Worm (Caenorhabditis elegans) whole organism, L4 larva: ENCODE results near the gene srd-47.

Experiments used
- F10B5.3 ChIP-seq: sonication (generic microtip); optimal IDR thresholded peaks from 2 replicates; lab custom pipeline; 2016; ENCODE audit warnings: mild to moderate bottlenecking, missing genetic modification characterization, missing compliant biosample characterization
- F49E8.2 ChIP-seq: sonication (generic microtip); optimal IDR thresholded peaks from 2 replicates; lab custom pipeline; 2016; ENCODE audit warnings: missing compliant biosample characterization, mild to moderate bottlenecking, missing genetic modification characterization, borderline replicate concordance
- R02D3.7 ChIP-seq: fragments of 150-350 bp; sonication (generic microtip); optimal IDR thresholded peaks from 3 replicates; lab custom pipeline; 2014; ENCODE audit warnings: missing biosample characterization, missing genetic modification characterization
- ZK546.5 ChIP-seq, 2 experiments: sonication (generic microtip); optimal IDR thresholded peaks; 2 replicates each; lab custom pipeline; 2017; ENCODE audit warnings: missing biosample characterization in 2 of 2, missing genetic modification characterization in 2 of 2
- aha-1 ChIP-seq: fragments of 150-350 bp; peaks from one replicate; lab custom pipeline; 2014; ENCODE audit warnings: missing biosample characterization, missing genetic modification characterization
- arid-1 ChIP-seq: fragments of 200-800 bp; sonication (Bioruptor generic); conservative IDR thresholded peaks from 2 replicates; pipeline ENCODE4 v1.3.6; 2022; ENCODE audit warnings: missing genetic modification reagents, missing genetic modification characterization, missing compliant biosample characterization
- ceh-28 ChIP-seq: fragments of 150-350 bp; optimal IDR thresholded peaks from 2 replicates; lab custom pipeline; 2014; ENCODE audit warnings: missing biosample characterization, missing genetic modification reagents, missing genetic modification characterization
- ceh-44 ChIP-seq: fragments of 200-800 bp; sonication (Bioruptor generic); IDR thresholded peaks from 2 replicates; pipeline ENCODE4 v1.3.6; 2022; ENCODE audit warnings: missing genetic modification reagents, missing genetic modification characterization, missing compliant biosample characterization
- ceh-82 ChIP-seq: sonication (generic microtip); optimal IDR thresholded peaks from 2 replicates; lab custom pipeline; 2017; ENCODE audit warnings: missing biosample characterization, missing genetic modification characterization
- ctbp-1 ChIP-seq: fragments of 200-800 bp; sonication (Bioruptor generic); IDR thresholded peaks from 2 replicates; pipeline ENCODE4 v1.3.6; 2022; ENCODE audit warnings: missing genetic modification reagents, missing genetic modification characterization, missing compliant biosample characterization
- daf-19 ChIP-seq: fragments of 200-800 bp; sonication (Bioruptor generic); conservative IDR thresholded peaks from 2 replicates; pipeline ENCODE4 v1.3.6; 2022; ENCODE audit warnings: missing genetic modification characterization, missing compliant biosample characterization
- daf-8 ChIP-seq: fragments of 200-800 bp; sonication (Bioruptor generic); IDR thresholded peaks from 2 replicates; pipeline ENCODE4 v1.3.6; 2022; ENCODE audit warnings: missing genetic modification characterization, missing compliant biosample characterization
- dpl-1 ChIP-seq: fragments of 150-350 bp; optimal IDR thresholded peaks from 2 replicates; lab custom pipeline; 2014; ENCODE audit warnings: missing biosample characterization, missing genetic modification reagents, missing genetic modification characterization
- egl-43 ChIP-seq: fragments of 200-800 bp; sonication (Bioruptor generic); IDR thresholded peaks from 2 replicates; pipeline ENCODE4 v1.3.6; 2022; ENCODE audit warnings: missing genetic modification reagents, missing genetic modification characterization, missing compliant biosample characterization
- hif-1 ChIP-seq, 2 experiments: sonication (generic microtip); optimal IDR thresholded peaks; 2 replicates each; lab custom pipeline; 2016 to 2017; ENCODE audit warnings: missing compliant biosample characterization in 2 of 2, missing genetic modification characterization in 2 of 2, missing genetic modification reagents in 2 of 2, missing genotype in 2 of 2, mild to moderate bottlenecking in 1 of 2
- hlh-11 ChIP-seq: fragments of 200-800 bp; sonication (Bioruptor generic); optimal IDR thresholded peaks from 2 replicates; lab custom pipeline; 2018; ENCODE audit warnings: mild to moderate bottlenecking, missing genetic modification characterization, missing compliant biosample characterization
- hmg-1.1 ChIP-seq: fragments of 200-800 bp; sonication (Bioruptor generic); IDR thresholded peaks from 2 replicates; pipeline ENCODE4 v1.3.6; 2022; ENCODE audit warnings: missing genetic modification reagents, missing genetic modification characterization, missing compliant biosample characterization
- jun-1 ChIP-seq: fragments of 150-350 bp; optimal IDR thresholded peaks from 2 replicates; lab custom pipeline; 2014; ENCODE audit warnings: missing biosample characterization, missing genetic modification reagents, missing genetic modification characterization
- lin-15B ChIP-seq: fragments of 150-350 bp; sonication (generic microtip); optimal IDR thresholded peaks from 3 replicates; lab custom pipeline; 2014; ENCODE audit warnings: missing biosample characterization, missing genetic modification characterization
- lin-29 ChIP-seq: fragments of 200-800 bp; sonication (Bioruptor generic); IDR thresholded peaks from 2 replicates; pipeline ENCODE4 v1.3.6; 2022; ENCODE audit warnings: missing genetic modification reagents, missing genetic modification characterization, missing compliant biosample characterization
- lin-39 ChIP-seq: fragments of 150-350 bp; optimal IDR thresholded peaks from 2 replicates; lab custom pipeline; 2014; ENCODE audit warnings: missing biosample characterization, missing genetic modification reagents, missing genetic modification characterization
- lir-3 ChIP-seq: sonication (generic microtip); optimal IDR thresholded peaks from 2 replicates; lab custom pipeline; 2016; ENCODE audit warnings: mild to moderate bottlenecking, missing genetic modification characterization, missing compliant biosample characterization
- lsy-2 ChIP-seq, 2 experiments: fragments of 150-350 bp in 1 of 2; sonication (generic microtip) in 1 of 2; optimal IDR thresholded peaks; 2 replicates each; lab custom pipeline; 2014 to 2017; ENCODE audit warnings: missing biosample characterization in 2 of 2, missing genetic modification characterization in 2 of 2
- madf-5 ChIP-seq, 2 experiments: fragments of 200-800 bp; sonication (Bioruptor generic); IDR thresholded peaks; 2 replicates each; pipeline ENCODE4 v1.3.6; 2022; ENCODE audit warnings: missing compliant biosample characterization in 2 of 2, missing genetic modification characterization in 2 of 2
- mxl-3 ChIP-seq: fragments of 200-800 bp; sonication (Bioruptor generic); optimal IDR thresholded peaks from 2 replicates; lab custom pipeline; 2018; ENCODE audit warnings: mild to moderate bottlenecking, missing genetic modification characterization, missing compliant biosample characterization
- nhr-102 ChIP-seq: sonication (generic microtip); optimal IDR thresholded peaks from 2 replicates; lab custom pipeline; 2016; ENCODE audit warnings: mild to moderate bottlenecking, missing genetic modification characterization, moderate library complexity, missing compliant biosample characterization
- nhr-25 ChIP-seq: sonication (generic microtip); optimal IDR thresholded peaks from 2 replicates; lab custom pipeline; 2017; ENCODE audit warnings: missing genetic modification characterization, mild to moderate bottlenecking, missing compliant biosample characterization, antibody characterized with exemption, moderate library complexity, borderline replicate concordance; ENCODE audit not compliant: insufficient read depth
- nhr-28 ChIP-seq: fragments of 150-350 bp; optimal IDR thresholded peaks from 2 replicates; lab custom pipeline; 2014; ENCODE audit warnings: missing biosample characterization, missing genetic modification characterization
- nhr-41 ChIP-seq: fragments of 200-800 bp; sonication (Bioruptor generic); IDR thresholded peaks from 2 replicates; pipeline ENCODE4 v1.3.6; 2022; ENCODE audit warnings: missing genetic modification reagents, missing genetic modification characterization, missing compliant biosample characterization
- nhr-48 ChIP-seq: sonication (generic microtip); optimal IDR thresholded peaks from 2 replicates; lab custom pipeline; 2016; ENCODE audit warnings: mild to moderate bottlenecking, missing genetic modification characterization, missing compliant biosample characterization
- nhr-76 ChIP-seq: fragments of 150-350 bp; optimal IDR thresholded peaks from 2 replicates; lab custom pipeline; 2014; ENCODE audit warnings: missing biosample characterization, missing genetic modification characterization
- pha-4 ChIP-seq, 2 experiments: fragments of 150-350 bp in 1 of 2; fragments of 200-800 bp in 1 of 2; sonication (Bioruptor generic) in 1 of 2; IDR thresholded peaks in 1 of 2; optimal IDR thresholded peaks in 1 of 2; 2 replicates each; pipeline versions ENCODE4 v1.3.6 to Lab custom; 2014 to 2022; ENCODE audit warnings: missing genetic modification characterization in 2 of 2, missing genetic modification reagents in 2 of 2, missing biosample characterization in 1 of 2, missing compliant biosample characterization in 1 of 2
- pqm-1 ChIP-seq: sonication (generic microtip); optimal IDR thresholded peaks from 2 replicates; lab custom pipeline; 2017; ENCODE audit warnings: missing biosample characterization, missing genetic modification characterization
- sdz-12 ChIP-seq: fragments of 200-800 bp; sonication (Bioruptor generic); optimal IDR thresholded peaks from 2 replicates; lab custom pipeline; 2018; ENCODE audit warnings: mild to moderate bottlenecking, missing genetic modification characterization, missing compliant biosample characterization
- snpc-4 ChIP-seq: fragments of 150-350 bp; optimal IDR thresholded peaks from 2 replicates; lab custom pipeline; 2014; ENCODE audit warnings: missing biosample characterization, missing genetic modification characterization
- tra-1 ChIP-seq: fragments of 200-800 bp; sonication (Bioruptor generic); IDR thresholded peaks from 2 replicates; pipeline ENCODE4 v1.3.6; 2022; ENCODE audit warnings: missing genetic modification reagents, missing genetic modification characterization, missing compliant biosample characterization
- unc-39 ChIP-seq: sonication (generic microtip); optimal IDR thresholded peaks from 2 replicates; lab custom pipeline; 2017; ENCODE audit warnings: missing biosample characterization, missing genetic modification characterization
- unc-62 ChIP-seq, 3 experiments: fragments of 150-350 bp in 1 of 3; sonication (generic microtip); optimal IDR thresholded peaks in 2 of 3; peaks in 1 of 3; 1 replicate in 1 of 3; 2 replicates in 2 of 3; lab custom pipeline; 2014 to 2017; ENCODE audit warnings: missing biosample characterization in 3 of 3, missing genetic modification characterization in 3 of 3, missing genetic modification reagents in 3 of 3, missing genotype in 1 of 3
- vab-7 ChIP-seq: fragments of 200-800 bp; sonication (Bioruptor generic); IDR thresholded peaks from 2 replicates; pipeline ENCODE4 v1.3.6; 2022; ENCODE audit warnings: missing genetic modification reagents, missing genetic modification characterization, missing compliant biosample characterization
- zfp-2 ChIP-seq: sonication (generic microtip); optimal IDR thresholded peaks from 2 replicates; lab custom pipeline; 2016; ENCODE audit warnings: mild to moderate bottlenecking, missing genetic modification characterization, missing compliant biosample characterization
- zip-11 ChIP-seq: fragments of 200-800 bp; sonication (Bioruptor generic); IDR thresholded peaks from 2 replicates; pipeline ENCODE4 v1.3.6; 2022; ENCODE audit warnings: missing genetic modification characterization, missing compliant biosample characterization
- ztf-11 ChIP-seq: fragments of 150-350 bp; optimal IDR thresholded peaks from 2 replicates; lab custom pipeline; 2014; ENCODE audit warnings: missing biosample characterization, missing genetic modification characterization

The srd-47 gene

DNA sequence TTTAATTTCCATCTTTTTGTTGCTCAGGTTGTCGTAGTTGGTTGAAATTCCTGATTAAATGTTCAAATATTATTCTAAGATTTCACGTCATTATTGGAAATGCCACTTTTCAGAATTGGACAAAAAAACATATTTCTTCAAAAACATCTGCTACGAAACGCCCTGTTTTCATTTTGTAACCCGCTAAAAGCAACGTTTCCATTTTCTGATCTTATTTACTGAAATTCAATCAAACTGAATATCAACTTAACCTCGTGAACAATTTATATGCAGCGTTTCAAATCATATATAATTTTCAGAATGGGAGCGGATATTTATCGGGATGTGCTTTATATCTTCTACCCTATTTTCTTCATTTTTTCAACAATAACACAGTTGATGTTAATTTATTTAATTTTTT, 10.0 kb upstream of the srd-47 start, which contains the start of gene srd-40:
Gene srd-40, plus strand, starts transcription at position 301 of the 400 bp plus-strand sequence.
- TF ChIP-seq nhr-76 (no peak), jun-1 (tag; lab: Kevin White, UChicago) (no peak), arid-1 (GFP tag; lab: Robert Waterston, UW) (no peak)

DNA sequence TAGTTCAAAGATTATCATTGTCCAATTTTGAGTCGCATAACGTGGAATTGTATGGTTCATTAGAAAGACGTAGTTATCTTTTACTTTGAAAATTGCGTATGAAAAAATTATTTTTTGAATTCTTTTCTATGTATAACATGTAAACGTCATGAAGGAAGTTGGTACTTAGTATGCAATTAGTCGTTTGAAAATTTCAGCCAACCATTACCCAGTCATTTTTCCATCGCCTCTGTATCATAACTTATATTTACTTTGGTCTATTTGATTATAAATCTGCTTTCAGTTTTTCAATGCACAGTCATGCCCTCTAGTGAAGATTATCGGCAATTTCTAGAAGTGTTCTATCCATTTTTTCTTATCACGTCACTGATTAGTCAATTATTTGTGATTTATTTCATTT, 7.0 kb upstream of the srd-47 start, which contains the start of gene srd-41:
Gene srd-41, plus strand, starts transcription at position 301 of the 400 bp plus-strand sequence.
- TF ChIP-seq pha-4 (GFP tag; IDR thresholded peaks at IDR 0.05; lab: Robert Waterston, UW) (no peak), pha-4 (tag; optimal IDR thresholded peaks at IDR 0.05; lab: Kevin White, UChicago) (no peak), nhr-25 (tag; lab: Kevin White, UChicago) (no peak), ZK546.5 (tag; optimal IDR thresholded peaks at IDR 0.05; lab: Kevin White, UChicago) (no peak), lsy-2 (tag; optimal IDR thresholded peaks at IDR 0.05; lab: Kevin White, UChicago) (no peak), hlh-11 (no peak), vab-7 (GFP tag; lab: Robert Waterston, UW) (no peak), ceh-44 (GFP tag; lab: Robert Waterston, UW) (no peak), zip-11 (GFP tag; lab: Robert Waterston, UW) (no peak), hmg-1.1 (GFP tag; lab: Robert Waterston, UW) (no peak), madf-5 (GFP tag; IDR thresholded peaks at IDR 0.05; lab: Robert Waterston, UW) (no peak), daf-19 (GFP tag; lab: Robert Waterston, UW) (no peak), sdz-12 (GFP tag; lab: Kevin White, UChicago) (no peak), F49E8.2 (tag; lab: Kevin White, UChicago) (no peak), zfp-2 (no peak), F10B5.3 (no peak), snpc-4 (tag; lab: Kevin White, UChicago) (no peak), lir-3 (no peak), ctbp-1 (no peak)

DNA sequence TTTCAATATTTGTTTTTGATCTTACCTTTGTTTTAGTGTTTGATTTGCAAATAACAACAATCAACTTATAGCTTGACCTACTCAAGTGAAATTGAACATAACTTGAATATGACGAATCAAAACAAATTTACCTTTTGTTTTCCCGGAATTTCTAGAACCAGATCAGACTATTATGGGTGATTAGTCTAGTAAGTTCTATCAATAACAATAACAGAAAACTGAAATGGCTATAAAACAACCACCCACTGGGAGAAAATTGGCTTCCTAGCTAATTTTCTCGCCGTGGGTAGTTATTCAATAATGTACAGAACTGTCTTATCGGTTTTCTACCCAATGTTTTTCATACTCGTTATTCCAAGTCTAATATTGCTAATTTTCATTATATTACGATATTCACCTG, 4.8 kb upstream of the srd-47 start, which contains the start of gene srd-45:
Gene srd-45, plus strand, starts transcription at position 301 of the 400 bp plus-strand sequence.
- TF ChIP-seq aha-1 (tag; lab: Kevin White, UChicago) = no peak
- no peak for TF ChIP-seq lin-39
- TF ChIP-seq unc-62 (GFP tag; optimal IDR thresholded peaks at IDR 0.05 in 1 of 2; lab: Kevin White, UChicago) = peak in 1 of 2 experiments; percentile 7
- TF ChIP-seq unc-62 (tag; optimal IDR thresholded peaks at IDR 0.05; lab: Kevin White, UChicago) = no peak
- TF ChIP-seq daf-8 = no peak
- TF ChIP-seq dpl-1 (GFP tag; lab: Kevin White, UChicago) = no peak
- no peak for TF ChIP-seq pqm-1 (tag; lab: Kevin White, UChicago)
- no peak for TF ChIP-seq nhr-28
- TF ChIP-seq hlh-11 = no peak

DNA sequence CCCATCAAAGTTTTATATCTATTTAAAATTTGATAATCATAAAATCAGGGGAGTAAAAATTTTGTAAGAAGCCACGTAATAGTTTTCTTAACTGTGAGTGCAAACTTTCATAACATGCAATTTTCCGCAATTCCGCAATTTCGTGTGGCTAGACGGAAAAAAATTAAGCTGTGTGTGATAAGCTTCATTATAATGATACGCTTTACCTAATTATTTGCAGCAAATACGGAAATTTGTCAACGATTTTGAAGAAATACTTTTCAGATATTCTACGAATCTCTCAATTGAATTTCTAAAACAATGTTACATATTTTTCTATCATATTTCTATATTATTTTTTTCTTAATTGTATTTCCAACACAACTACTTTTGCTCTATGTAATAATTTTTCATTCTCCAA, 1.6 kb upstream of the srd-47 start, which contains the start of gene srd-46:
Gene srd-46, plus strand, starts transcription at position 301 of the 400 bp plus-strand sequence.
- no peak for TF ChIP-seq lin-15B

DNA sequence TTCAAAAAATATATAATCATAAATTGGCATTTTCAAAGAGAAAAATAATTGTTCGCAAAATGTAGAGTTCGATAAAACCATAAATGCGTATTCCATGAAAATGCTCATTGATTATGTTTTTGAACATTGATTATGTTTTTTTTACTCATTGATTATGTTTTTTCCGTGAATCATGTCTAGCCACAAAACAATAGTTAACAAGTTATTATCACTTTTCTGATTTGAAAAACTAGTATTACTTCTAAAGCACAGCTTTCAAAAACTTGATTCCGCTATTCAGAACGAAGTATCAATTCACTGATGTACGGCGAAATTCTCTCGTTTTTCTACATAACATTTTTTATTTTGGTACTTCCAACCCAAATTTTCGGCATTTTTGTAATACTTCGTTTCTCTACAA, 2.4 kb downstream of the srd-47 start, which contains the start of gene srd-48:
Gene srd-48, plus strand, starts transcription at position 301 of the 400 bp plus-strand sequence.
- TF ChIP-seq unc-39 (no peak), ztf-11 (tag; lab: Kevin White, UChicago) (no peak), jun-1 (tag; lab: Kevin White, UChicago) (no peak), mxl-3 (GFP tag; lab: Kevin White, UChicago) (no peak), nhr-28 (no peak), nhr-48 (tag; lab: Kevin White, UChicago) (no peak), ceh-28 (tag; lab: Kevin White, UChicago) (no peak), ceh-82 (tag; lab: Kevin White, UChicago) (no peak), nhr-102 (tag; lab: Kevin White, UChicago) (no peak), egl-43 (no peak), daf-19 (GFP tag; lab: Robert Waterston, UW) (no peak), lin-29 (GFP tag; lab: Robert Waterston, UW) (no peak), R02D3.7 (no peak), tra-1 (no peak), madf-5 (GFP tag; IDR thresholded peaks at IDR 0.05; lab: Robert Waterston, UW) (no peak), hif-1 (tag; optimal IDR thresholded peaks at IDR 0.05; lab: Kevin White, UChicago) (no peak), nhr-41 (GFP tag; lab: Robert Waterston, UW) (no peak)
